Fruit fly (Drosophila melanogaster) whole organism, embryonic: ENCODE data around the gene Obp99d.

Experiments used
- B-H2 ChIP-seq: fragments of 200-800 bp; sonication (Bioruptor generic); optimal IDR thresholded peaks from 2 replicates; lab custom pipeline; 2018; ENCODE audit warnings: missing biosample characterization, mild to moderate bottlenecking, missing genetic modification characterization
- CG11093 ChIP-seq: fragments of 200-800 bp; sonication (Bioruptor generic); IDR thresholded peaks from 3 replicates; pipeline ENCODE4 v1.3.6; 2022; ENCODE audit warnings: missing biosample characterization, missing genetic modification characterization
- CG11560 ChIP-seq: fragments of 200-800 bp; sonication (Bioruptor generic); IDR thresholded peaks from 3 replicates; pipeline ENCODE4 v1.3.6; 2022; ENCODE audit warnings: missing biosample characterization, missing genetic modification characterization
- CG12219 ChIP-seq: fragments of 200-800 bp; sonication (Bioruptor generic); optimal IDR thresholded peaks from 3 replicates; lab custom pipeline; 2018; ENCODE audit warnings: missing biosample characterization, mild to moderate bottlenecking, missing genetic modification characterization
- CG12299 ChIP-seq: fragments of 200-800 bp; sonication (Bioruptor generic); optimal IDR thresholded peaks from 2 replicates; lab custom pipeline; 2018; ENCODE audit warnings: missing biosample characterization, mild to moderate bottlenecking, missing genetic modification characterization
- CG12391 ChIP-seq: fragments of 200-800 bp; sonication (Bioruptor generic); optimal IDR thresholded peaks from 3 replicates; lab custom pipeline; 2018; ENCODE audit warnings: missing biosample characterization, mild to moderate bottlenecking, missing genetic modification characterization, moderate library complexity
- CG12744 ChIP-seq: fragments of 200-800 bp; sonication (Bioruptor generic); optimal IDR thresholded peaks from 2 replicates; lab custom pipeline; 2016; ENCODE audit warnings: missing biosample characterization, missing genetic modification characterization
- CG14014 ChIP-seq: fragments of 200-800 bp; sonication (Bioruptor generic); IDR thresholded peaks from 2 replicates; pipeline ENCODE4 v1.3.6; 2022; ENCODE audit warnings: missing biosample characterization, missing genetic modification characterization
- CG14965 ChIP-seq: fragments of 200-800 bp; sonication (Bioruptor generic); optimal IDR thresholded peaks from 2 replicates; lab custom pipeline; 2016; ENCODE audit warnings: missing biosample characterization, missing genetic modification characterization, borderline replicate concordance
- CG2129 ChIP-seq: fragments of 200-800 bp; sonication (Bioruptor generic); IDR thresholded peaks from 2 replicates; pipeline ENCODE4 v1.3.6; 2022; ENCODE audit warnings: missing biosample characterization, missing genetic modification characterization; ENCODE audit not compliant: partially characterized antibody
- CG2712 ChIP-seq: fragments of 200-800 bp; optimal IDR thresholded peaks from 3 replicates; lab custom pipeline; 2019; ENCODE audit warnings: missing biosample characterization, mild to moderate bottlenecking, missing genetic modification characterization, moderate library complexity
- CG2889 ChIP-seq: fragments of 200-800 bp; sonication (Bioruptor generic); IDR thresholded peaks from 3 replicates; pipeline ENCODE4 v1.3.6; 2022; ENCODE audit warnings: missing biosample characterization, missing genetic modification characterization
- CG31365 ChIP-seq: fragments of 200-800 bp; sonication (Bioruptor generic); optimal IDR thresholded peaks from 2 replicates; lab custom pipeline; 2018; ENCODE audit warnings: missing biosample characterization, mild to moderate bottlenecking, missing genetic modification characterization
- CG34376 ChIP-seq: fragments of 200-800 bp; sonication (Bioruptor generic); optimal IDR thresholded peaks from 2 replicates; lab custom pipeline; 2018; ENCODE audit warnings: missing biosample characterization, mild to moderate bottlenecking, missing genetic modification characterization
- CG6254 ChIP-seq: fragments of 200-800 bp; sonication (Bioruptor generic); optimal IDR thresholded peaks from 3 replicates; lab custom pipeline; 2017; ENCODE audit warnings: mild to moderate bottlenecking, missing biosample characterization, missing genetic modification reagents, missing genetic modification characterization
- CG6689 ChIP-seq: fragments of 200-800 bp; sonication (Bioruptor generic); IDR thresholded peaks from 2 replicates; pipeline ENCODE4 v1.3.6; 2022; ENCODE audit warnings: missing biosample characterization, missing genetic modification characterization
- CG7372 ChIP-seq: fragments of 200-800 bp; sonication (Bioruptor generic); IDR thresholded peaks from 2 replicates; pipeline ENCODE4 v1.3.6; 2022; ENCODE audit warnings: missing biosample characterization, missing genetic modification characterization
- CG8924 ChIP-seq: fragments of 200-800 bp; optimal IDR thresholded peaks from 3 replicates; lab custom pipeline; 2019; ENCODE audit warnings: missing biosample characterization, mild to moderate bottlenecking, missing genetic modification characterization, moderate library complexity
- CHES-1-like ChIP-seq: fragments of 200-800 bp; sonication (Bioruptor generic); optimal IDR thresholded peaks from 2 replicates; lab custom pipeline; 2016; ENCODE audit warnings: missing biosample characterization, missing genetic modification characterization
- D ChIP-seq, 2 experiments: fragments of 200-800 bp in 1 of 2; fragments of >200 bp in 1 of 2; sonication (Bioruptor generic) in 1 of 2; optimal IDR thresholded peaks; 2 replicates in 1 of 2; 3 replicates in 1 of 2; lab custom pipeline; 2017; ENCODE audit warnings: mild to moderate bottlenecking in 1 of 2, missing biosample characterization in 1 of 2, missing genetic modification characterization in 1 of 2, missing genetic modification reagents in 1 of 2
- Dbx ChIP-seq: fragments of 200-800 bp; sonication (Bioruptor generic); IDR thresholded peaks from 3 replicates; pipeline ENCODE4 v1.3.6; 2022; ENCODE audit warnings: missing biosample characterization, missing genetic modification characterization
- Elba2 ChIP-seq: fragments of 200-800 bp; sonication (Bioruptor generic); optimal IDR thresholded peaks from 3 replicates; lab custom pipeline; 2016; ENCODE audit warnings: missing biosample characterization, missing genetic modification characterization
- H2.0 ChIP-seq: fragments of 200-800 bp; sonication (Bioruptor generic); IDR thresholded peaks from 2 replicates; pipeline ENCODE4 v1.3.6; 2022; ENCODE audit warnings: missing biosample characterization, missing genetic modification characterization
- HHEX ChIP-seq: fragments of 200-800 bp; sonication (Bioruptor generic); optimal IDR thresholded peaks from 3 replicates; lab custom pipeline; 2017; ENCODE audit warnings: missing biosample characterization, mild to moderate bottlenecking, missing genetic modification characterization, missing genetic modification reagents
- Hmx ChIP-seq: fragments of 200-800 bp; sonication (Bioruptor generic); optimal IDR thresholded peaks from 2 replicates; lab custom pipeline; 2016; ENCODE audit warnings: missing biosample characterization, missing genetic modification characterization
- Tbp ChIP-seq: fragments of >200 bp; optimal IDR thresholded peaks from 2 replicates; lab custom pipeline; 2018; ENCODE audit warnings: missing biosample characterization, missing genetic modification characterization
- Xbp1 ChIP-seq: fragments of 200-800 bp; sonication (Bioruptor generic); optimal IDR thresholded peaks from 3 replicates; lab custom pipeline; 2016; ENCODE audit warnings: missing biosample characterization, mild to moderate bottlenecking, missing genetic modification characterization
- ac ChIP-seq: fragments of 200-800 bp; sonication (Bioruptor generic); optimal IDR thresholded peaks from 3 replicates; lab custom pipeline; 2017; ENCODE audit warnings: missing biosample characterization, mild to moderate bottlenecking, missing genetic modification characterization
- ase ChIP-seq: fragments of 200-800 bp; sonication (Bioruptor generic); IDR thresholded peaks from 3 replicates; pipeline ENCODE4 v1.3.6; 2022; ENCODE audit warnings: missing biosample characterization, missing genetic modification characterization
- dan ChIP-seq: fragments of 200-800 bp; sonication (Bioruptor generic); IDR thresholded peaks from 2 replicates; pipeline ENCODE4 v1.3.6; 2022; ENCODE audit warnings: missing biosample characterization, missing genetic modification characterization
- dati ChIP-seq: fragments of 200-800 bp; sonication (Bioruptor generic); IDR thresholded peaks from 2 replicates; pipeline ENCODE4 v1.3.6; 2022; ENCODE audit warnings: missing biosample characterization, missing genetic modification characterization
- dmrt11E ChIP-seq: fragments of 200-800 bp; sonication (Bioruptor generic); optimal IDR thresholded peaks from 3 replicates; lab custom pipeline; 2018; ENCODE audit warnings: missing biosample characterization, mild to moderate bottlenecking, missing genetic modification characterization, moderate library complexity
- fd96Cb ChIP-seq: fragments of 200-800 bp; sonication (Bioruptor generic); optimal IDR thresholded peaks from 2 replicates; lab custom pipeline; 2018; ENCODE audit warnings: missing biosample characterization, mild to moderate bottlenecking, missing genetic modification characterization, moderate library complexity
- ftz-f1 ChIP-seq: fragments of 200-800 bp; sonication (Bioruptor generic); optimal IDR thresholded peaks from 2 replicates; lab custom pipeline; 2016; ENCODE audit warnings: missing biosample characterization, missing genetic modification characterization
- gcm2 ChIP-seq: fragments of 200-800 bp; sonication (Bioruptor generic); optimal IDR thresholded peaks from 2 replicates; lab custom pipeline; 2016; ENCODE audit warnings: missing biosample characterization, missing genetic modification characterization
- gsb-n ChIP-seq: fragments of 200-800 bp; sonication (Bioruptor generic); optimal IDR thresholded peaks from 3 replicates; lab custom pipeline; 2018; ENCODE audit warnings: missing biosample characterization, mild to moderate bottlenecking, missing genetic modification characterization
- hb ChIP-seq: fragments of 200-800 bp; sonication (Bioruptor generic); IDR thresholded peaks from 3 replicates; pipeline ENCODE4 v1.3.6; 2022; ENCODE audit warnings: missing biosample characterization, missing genetic modification characterization; ENCODE audit not compliant: partially characterized antibody
- hbn ChIP-seq: fragments of 200-800 bp; sonication (Bioruptor generic); IDR thresholded peaks from 2 replicates; pipeline ENCODE4 v1.3.6; 2022; ENCODE audit warnings: missing biosample characterization, missing genetic modification characterization; ENCODE audit not compliant: partially characterized antibody
- jumu ChIP-seq: fragments of 200-800 bp; sonication (Bioruptor generic); optimal IDR thresholded peaks from 3 replicates; lab custom pipeline; 2016; ENCODE audit warnings: missing biosample characterization, missing genetic modification characterization
- ken ChIP-seq: fragments of 200-800 bp; sonication (Bioruptor generic); IDR thresholded peaks from 3 replicates; pipeline ENCODE4 v1.3.6; 2022; ENCODE audit warnings: missing biosample characterization, missing genetic modification characterization
- knrl ChIP-seq: fragments of 200-800 bp; sonication (Bioruptor generic); IDR thresholded peaks from 3 replicates; pipeline ENCODE4 v1.3.6; 2022; ENCODE audit warnings: missing biosample characterization, missing genetic modification characterization; ENCODE audit not compliant: partially characterized antibody
- lilli ChIP-seq: fragments of 200-800 bp; sonication (Bioruptor generic); optimal IDR thresholded peaks from 3 replicates; lab custom pipeline; 2016; ENCODE audit warnings: missing biosample characterization, missing genetic modification characterization
- odd ChIP-seq: fragments of 200-800 bp; sonication (Bioruptor generic); optimal IDR thresholded peaks from 2 replicates; lab custom pipeline; 2017; ENCODE audit warnings: missing biosample characterization, mild to moderate bottlenecking, missing genetic modification characterization
- org-1 ChIP-seq: fragments of 200-800 bp; sonication (Bioruptor generic); optimal IDR thresholded peaks from 2 replicates; lab custom pipeline; 2017; ENCODE audit warnings: missing biosample characterization, missing genetic modification characterization
- pfk ChIP-seq: fragments of 200-800 bp; sonication (Bioruptor generic); optimal IDR thresholded peaks from 2 replicates; lab custom pipeline; 2018; ENCODE audit warnings: missing biosample characterization, mild to moderate bottlenecking, missing genetic modification characterization, moderate library complexity
- phol ChIP-seq: fragments of 200-800 bp; sonication (Bioruptor generic); optimal IDR thresholded peaks from 3 replicates; lab custom pipeline; 2018; ENCODE audit warnings: missing biosample characterization, mild to moderate bottlenecking, missing genetic modification characterization, moderate library complexity
- run ChIP-seq: fragments of 200-800 bp; sonication (Bioruptor generic); optimal IDR thresholded peaks from 3 replicates; lab custom pipeline; 2018; ENCODE audit warnings: missing biosample characterization, mild to moderate bottlenecking, missing genetic modification characterization
- slbo ChIP-seq: fragments of 200-800 bp; sonication (Bioruptor generic); IDR thresholded peaks from 2 replicates; pipeline ENCODE4 v1.3.6; 2022; ENCODE audit warnings: missing biosample characterization, missing genetic modification characterization
- slou ChIP-seq: fragments of 200-800 bp; sonication (Bioruptor generic); optimal IDR thresholded peaks from 3 replicates; lab custom pipeline; 2016; ENCODE audit warnings: missing biosample characterization, missing genetic modification characterization
- tin ChIP-seq: fragments of 200-800 bp; sonication (Bioruptor generic); optimal IDR thresholded peaks from 3 replicates; lab custom pipeline; 2016; ENCODE audit warnings: missing biosample characterization, missing genetic modification characterization
- usp ChIP-seq: fragments of >200 bp; optimal IDR thresholded peaks from 2 replicates; lab custom pipeline; 2017; ENCODE audit warnings: missing biosample characterization, missing genetic modification characterization
- zfh2 ChIP-seq: fragments of 200-800 bp; sonication (Bioruptor generic); optimal IDR thresholded peaks from 2 replicates; lab custom pipeline; 2016; ENCODE audit warnings: missing biosample characterization, missing genetic modification characterization

Obp99d gene

dm6 chr3R:29757226-29757625 lies 42.9 kb downstream of the Obp99d start (continued):
- TF ChIP-seq CG11093 (no peak), dan (GFP tag; lab: Robert Waterston, UW) (no peak), ase (GFP tag; lab: Robert Waterston, UW) (no peak), gsb-n (tag; lab: Kevin White, UChicago) (no peak), slbo (GFP tag; lab: Robert Waterston, UW) (no peak), CG12299 (tag; lab: Kevin White, UChicago) (no peak), CG12391 (no peak), CG14965 (GFP tag; lab: Kevin White, UChicago) (no peak), CG2712 (tag; lab: Kevin White, UChicago) (no peak), run (tag; lab: Kevin White, UChicago) (no peak), CG14014 (peak; percentile 37; the same call in 1 of the 2 replicates), slou (GFP tag; lab: Kevin White, UChicago) (no peak), CG6254 (GFP tag; lab: Kevin White, UChicago) (no peak), pfk (GFP tag; lab: Kevin White, UChicago) (no peak), CG2129 (GFP tag; lab: Robert Waterston, UW) (no peak), Hmx (no peak), CG12219 (GFP tag; lab: Kevin White, UChicago) (no peak), hb (no peak), usp (GFP tag; lab: Kevin White, UChicago) (no peak), Elba2 (no peak), CG34376 (no peak), lilli (GFP tag; lab: Kevin White, UChicago) (no peak), H2.0 (no peak), zfh2 (GFP tag; lab: Kevin White, UChicago) (no peak), CG11560 (tag; lab: Robert Waterston, UW) (no peak), Dbx (GFP tag; lab: Robert Waterston, UW) (0 out of 3 replicates have a peak, but pooled peaks have one; percentile 40), jumu (GFP tag; lab: Kevin White, UChicago) (no peak), CG8924 (tag; lab: Kevin White, UChicago) (no peak), phol (tag; lab: Kevin White, UChicago) (no peak), org-1 (GFP tag; lab: Kevin White, UChicago) (peak; percentile 9), odd (GFP tag; lab: Kevin White, UChicago) (no peak), tin (GFP tag; lab: Kevin White, UChicago) (no peak), ac (GFP tag; lab: Kevin White, UChicago) (no peak), Tbp (GFP tag; lab: Kevin White, UChicago) (no peak), CG2889 (GFP tag; lab: Robert Waterston, UW) (no peak), dmrt11E (tag; lab: Kevin White, UChicago) (no peak), ken (GFP tag; lab: Robert Waterston, UW) (0 out of 3 replicates have a peak, but pooled peaks have one; percentile 40), dati (GFP tag; lab: Robert Waterston, UW) (no peak), D (optimal IDR thresholded peaks at IDR 0.05; lab: Kevin White, UChicago) (no peak), D (GFP tag; optimal IDR thresholded peaks at IDR 0.05; lab: Kevin White, UChicago) (no peak), B-H2 (no peak), CHES-1-like (GFP tag; lab: Kevin White, UChicago) (no peak), CG12744 (GFP tag; lab: Kevin White, UChicago) (no peak), ftz-f1 (GFP tag; lab: Kevin White, UChicago) (no peak), knrl (GFP tag; lab: Robert Waterston, UW) (no peak), gcm2 (no peak), CG6689 (GFP tag; lab: Robert Waterston, UW) (peak; percentile 16; the same call in 1 of the 2 replicates), fd96Cb (tag; lab: Kevin White, UChicago) (no peak), HHEX (GFP tag; lab: Kevin White, UChicago) (peak; percentile 22), CG31365 (no peak), Xbp1 (GFP tag; lab: Kevin White, UChicago) (no peak), hbn (GFP tag; lab: Robert Waterston, UW) (no peak), CG7372 (GFP tag; lab: Robert Waterston, UW) (no peak)
